Worm (Caenorhabditis elegans) whole organism, young adult: ENCODE data around the gene T25G12.3.

Experiments
- B0261.1 ChIP-seq: sonication (generic microtip); optimal IDR thresholded peaks from 2 replicates; lab custom pipeline; 2016; ENCODE audit warnings: mild to moderate bottlenecking, missing genetic modification characterization, moderate library complexity, missing compliant biosample characterization
- F33H1.4 ChIP-seq: fragments of 200-800 bp; sonication (Bioruptor generic); IDR thresholded peaks from 2 replicates; pipeline ENCODE4 v1.3.6; 2022; ENCODE audit warnings: missing genetic modification reagents, missing genetic modification characterization, missing compliant biosample characterization
- K11D2.4 ChIP-seq: fragments of 200-800 bp; sonication (Bioruptor generic); IDR thresholded peaks from 2 replicates; pipeline ENCODE4 v1.3.6; 2022; ENCODE audit warnings: missing genetic modification reagents, missing genetic modification characterization, missing compliant biosample characterization
- Y79H2A.3 ChIP-seq: fragments of 200-800 bp; sonication (Bioruptor generic); conservative IDR thresholded peaks from 2 replicates; pipeline ENCODE4 v1.3.6; 2022; ENCODE audit warnings: missing genetic modification reagents, missing genetic modification characterization, missing compliant biosample characterization
- attf-6 ChIP-seq: fragments of 200-800 bp; sonication (Bioruptor generic); IDR thresholded peaks from 2 replicates; pipeline ENCODE4 v1.3.6; 2022; ENCODE audit warnings: missing genetic modification reagents, missing genetic modification characterization, missing compliant biosample characterization
- him-1 ChIP-seq: sonication (generic microtip); optimal IDR thresholded peaks from 2 replicates; lab custom pipeline; 2016; ENCODE audit warnings: missing genotype, missing genetic modification reagents, missing genetic modification characterization, missing compliant biosample characterization
- hmg-1.2 ChIP-seq: fragments of 200-800 bp; sonication (Bioruptor generic); IDR thresholded peaks from 2 replicates; pipeline ENCODE4 v1.3.6; 2022; ENCODE audit warnings: missing genetic modification reagents, missing genetic modification characterization, missing compliant biosample characterization
- lin-26 ChIP-seq: fragments of 200-800 bp; sonication (Bioruptor generic); IDR thresholded peaks from 2 replicates; pipeline ENCODE4 v1.3.6; 2022; ENCODE audit warnings: missing genetic modification reagents, missing genetic modification characterization, missing compliant biosample characterization
- snpc-1.3 ChIP-seq: sonication (generic microtip); optimal IDR thresholded peaks from 2 replicates; lab custom pipeline; 2017; ENCODE audit warnings: missing genetic modification characterization, mild to moderate bottlenecking, missing compliant biosample characterization, antibody characterized with exemption, moderate library complexity, missing genotype, missing genetic modification reagents; ENCODE audit not compliant: insufficient read depth
- sptf-2 ChIP-seq: fragments of 200-800 bp; sonication (Bioruptor generic); optimal IDR thresholded peaks from 2 replicates; lab custom pipeline; 2018; ENCODE audit warnings: mild to moderate bottlenecking, missing genetic modification characterization, missing compliant biosample characterization
- unc-130 ChIP-seq: sonication (generic microtip); optimal IDR thresholded peaks from 2 replicates; lab custom pipeline; 2016; ENCODE audit warnings: missing genetic modification reagents, missing genetic modification characterization, missing compliant biosample characterization
- unc-62 ChIP-seq: fragments of 150-350 bp; optimal IDR thresholded peaks from 2 replicates; lab custom pipeline; 2014; ENCODE audit warnings: missing biosample characterization, missing genetic modification reagents, missing genetic modification characterization
- ztf-3 ChIP-seq: fragments of 200-800 bp; sonication (Bioruptor generic); optimal IDR thresholded peaks from 2 replicates; lab custom pipeline; 2018; ENCODE audit warnings: mild to moderate bottlenecking, missing genetic modification characterization, missing compliant biosample characterization

ce11 chrX:17195080-17195479 lies 36.4 kb upstream of the T25G12.3 start, which contains the start of gene B0302.5:
- TF ChIP-seq F33H1.4: no peak
- TF ChIP-seq unc-130 (GFP tag; lab: Kevin White, UChicago): no peak
- no peak for TF ChIP-seq ztf-3 (GFP tag; lab: Kevin White, UChicago)
- no peak for TF ChIP-seq snpc-1.3 (tag; lab: Kevin White, UChicago)
- no peak for TF ChIP-seq him-1 (tag; lab: Kevin White, UChicago)
- TF ChIP-seq K11D2.4 (GFP tag; lab: Robert Waterston, UW): no peak
- TF ChIP-seq unc-62: no peak
- no peak for TF ChIP-seq sptf-2 (GFP tag; lab: Kevin White, UChicago)
- TF ChIP-seq B0261.1 (tag; lab: Kevin White, UChicago): no peak
- no peak for TF ChIP-seq hmg-1.2 (GFP tag; lab: Robert Waterston, UW)
- no peak for TF ChIP-seq lin-26 (GFP tag; lab: Robert Waterston, UW)
- TF ChIP-seq Y79H2A.3 (GFP tag; lab: Robert Waterston, UW): no peak
- TF ChIP-seq attf-6 (GFP tag; lab: Robert Waterston, UW): no peak
